Worm (Caenorhabditis elegans): ENCODE results near the gene end-3.

DNA sequence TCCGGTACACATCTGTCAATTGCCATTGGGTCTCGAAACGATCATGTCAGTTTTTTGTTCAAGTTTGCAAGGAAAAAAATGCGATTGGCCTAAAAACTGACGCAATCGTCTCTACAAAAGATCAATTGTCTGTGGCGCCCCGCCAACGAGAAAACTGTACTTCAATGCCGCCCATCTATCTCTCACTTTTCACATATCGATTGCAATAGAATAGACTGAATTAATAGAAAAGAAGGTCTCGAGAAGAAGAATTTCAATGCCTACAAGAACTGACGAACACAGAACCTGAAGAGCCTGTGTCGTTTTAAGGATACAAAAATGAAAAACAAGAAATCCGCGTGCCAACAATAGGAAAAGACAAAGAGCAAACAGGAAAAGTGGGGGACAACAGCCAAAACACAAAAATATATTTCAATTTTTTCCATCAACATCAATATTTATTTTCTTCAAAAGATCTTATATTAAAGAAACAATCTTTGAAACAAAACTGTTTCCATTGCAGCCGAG is 6.1 kb upstream of the end-3 start:
- TF ChIP-seq mab-5 (tag; optimal IDR thresholded peaks at IDR 0.05) (no peak), nhr-25 (tag; optimal IDR thresholded peaks at IDR 0.05) (no peak), unc-62 (GFP tag; optimal IDR thresholded peaks at IDR 0.05) (no peak), ceh-16 (tag; optimal IDR thresholded peaks at IDR 0.05) (no peak), lsy-2 (tag; optimal IDR thresholded peaks at IDR 0.05) (peak in 1 of 2 experiments; percentile 45), sem-4 (tag; optimal IDR thresholded peaks at IDR 0.05) (no peak), R02D3.7 (tag; optimal IDR thresholded peaks at IDR 0.05) (no peak), ztf-11 (tag; optimal IDR thresholded peaks at IDR 0.05) (no peak)

Data from whole organism, L2 larva.